Worm (Caenorhabditis elegans) whole organism, L1 larva: ENCODE measurements around the gene dagl-2.

ENCODE experiments used
- C04F5.9 ChIP-seq: sonication (generic microtip); optimal IDR thresholded peaks from 2 replicates; lab custom pipeline; 2016; ENCODE audit warnings: missing genetic modification characterization, missing compliant biosample characterization
- C16A3.4 ChIP-seq: fragments of 150-350 bp; optimal IDR thresholded peaks from 2 replicates; lab custom pipeline; 2014; ENCODE audit warnings: missing biosample characterization, missing genetic modification characterization
- F16B12.6 ChIP-seq: fragments of 150-350 bp; optimal IDR thresholded peaks from 2 replicates; lab custom pipeline; 2014; ENCODE audit warnings: missing biosample characterization, missing genetic modification characterization
- aha-1 ChIP-seq: fragments of 150-350 bp; optimal IDR thresholded peaks from 2 replicates; lab custom pipeline; 2014; ENCODE audit warnings: missing biosample characterization, missing genetic modification characterization
- alr-1 ChIP-seq: fragments of 200-800 bp; sonication (Bioruptor generic); optimal IDR thresholded peaks from 2 replicates; lab custom pipeline; 2018; ENCODE audit warnings: borderline replicate concordance, mild to moderate bottlenecking, missing genetic modification characterization, missing compliant biosample characterization
- blmp-1 ChIP-seq: fragments of 150-350 bp; optimal IDR thresholded peaks from 2 replicates; lab custom pipeline; 2014; ENCODE audit warnings: missing biosample characterization, missing genetic modification characterization
- ceh-63 ChIP-seq: fragments of 200-800 bp; sonication (Bioruptor generic); optimal IDR thresholded peaks from 2 replicates; lab custom pipeline; 2018; ENCODE audit warnings: mild to moderate bottlenecking, missing genetic modification characterization, missing compliant biosample characterization
- ceh-8 ChIP-seq: fragments of 200-800 bp; sonication (Bioruptor generic); optimal IDR thresholded peaks from 2 replicates; lab custom pipeline; 2018; ENCODE audit warnings: mild to moderate bottlenecking, missing genetic modification characterization, moderate library complexity, missing compliant biosample characterization
- ceh-82 ChIP-seq, 3 experiments: fragments of 150-350 bp in 1 of 3; sonication (generic microtip) in 2 of 3; optimal IDR thresholded peaks; 2 replicates each; lab custom pipeline; 2014 to 2017; ENCODE audit warnings: missing biosample characterization in 3 of 3, missing genetic modification characterization in 3 of 3
- ceh-88 ChIP-seq: fragments of 200-800 bp; sonication (Bioruptor generic); IDR thresholded peaks from 2 replicates; pipeline ENCODE4 v1.3.6; 2022; ENCODE audit warnings: missing genetic modification characterization, missing compliant biosample characterization
- ces-1 ChIP-seq: fragments of 150-350 bp; optimal IDR thresholded peaks from 2 replicates; lab custom pipeline; 2014; ENCODE audit warnings: missing biosample characterization, missing genetic modification reagents, missing genetic modification characterization
- dpl-1 ChIP-seq, 3 experiments: fragments of 150-350 bp in 2 of 3; sonication (generic microtip) in 1 of 3; optimal IDR thresholded peaks; 2 replicates each; lab custom pipeline; 2014 to 2017; ENCODE audit warnings: missing biosample characterization in 3 of 3, missing genetic modification characterization in 3 of 3, missing genetic modification reagents in 3 of 3
- efl-3 ChIP-seq: fragments of 200-800 bp; sonication (Bioruptor generic); optimal IDR thresholded peaks from 2 replicates; lab custom pipeline; 2018; ENCODE audit warnings: mild to moderate bottlenecking, missing genetic modification characterization, missing compliant biosample characterization
- egl-27 ChIP-seq, 2 experiments: fragments of 150-350 bp in 1 of 2; sonication (generic microtip); optimal IDR thresholded peaks; 3 replicates each; lab custom pipeline; 2017 to 2018; ENCODE audit warnings: missing biosample characterization in 2 of 2, missing genetic modification characterization in 2 of 2, missing genetic modification reagents in 2 of 2
- elt-2 ChIP-seq: sonication (generic microtip); optimal IDR thresholded peaks from 2 replicates; lab custom pipeline; 2016; ENCODE audit warnings: missing genetic modification characterization, mild to moderate bottlenecking, inconsistent platforms, missing compliant biosample characterization, missing genetic modification reagents
- ets-5 ChIP-seq: fragments of 200-800 bp; sonication (Bioruptor generic); IDR thresholded peaks from 2 replicates; pipeline ENCODE4 v1.3.6; 2022; ENCODE audit warnings: missing genetic modification characterization, missing compliant biosample characterization
- fkh-4 ChIP-seq: sonication (generic microtip); optimal IDR thresholded peaks from 2 replicates; lab custom pipeline; 2016; ENCODE audit warnings: missing compliant biosample characterization, missing genetic modification characterization, borderline replicate concordance
- hpl-2 ChIP-seq: fragments of 150-350 bp; optimal IDR thresholded peaks from 2 replicates; lab custom pipeline; 2014; ENCODE audit warnings: missing biosample characterization, missing genetic modification reagents, missing genetic modification characterization
- irx-1 ChIP-seq: sonication (generic microtip); optimal IDR thresholded peaks from 2 replicates; lab custom pipeline; 2016; ENCODE audit warnings: missing genetic modification characterization, missing compliant biosample characterization
- jun-1 ChIP-seq: fragments of 150-350 bp; optimal IDR thresholded peaks from 2 replicates; lab custom pipeline; 2014; ENCODE audit warnings: missing biosample characterization, missing genetic modification reagents, missing genetic modification characterization
- lin-13 ChIP-seq: fragments of 150-350 bp; optimal IDR thresholded peaks from 2 replicates; lab custom pipeline; 2014; ENCODE audit warnings: missing biosample characterization, missing genetic modification reagents, missing genetic modification characterization
- lin-14 ChIP-seq: fragments of 200-800 bp; sonication (Bioruptor generic); optimal IDR thresholded peaks from 2 replicates; lab custom pipeline; 2018; ENCODE audit warnings: mild to moderate bottlenecking, missing genetic modification characterization, moderate library complexity, missing compliant biosample characterization
- lin-35 ChIP-seq, 2 experiments: fragments of 150-350 bp; optimal IDR thresholded peaks; 2 replicates each; lab custom pipeline; 2014; ENCODE audit warnings: missing biosample characterization in 2 of 2, missing genetic modification characterization in 2 of 2, missing genetic modification reagents in 2 of 2
- lin-39 ChIP-seq: fragments of 150-350 bp; optimal IDR thresholded peaks from 2 replicates; lab custom pipeline; 2014; ENCODE audit warnings: missing biosample characterization, missing genetic modification reagents, missing genetic modification characterization
- lir-3 ChIP-seq: sonication (generic microtip); optimal IDR thresholded peaks from 2 replicates; lab custom pipeline; 2016; ENCODE audit warnings: mild to moderate bottlenecking, missing genetic modification characterization, moderate library complexity, missing compliant biosample characterization; ENCODE audit not compliant: poor library complexity
- mdl-1 ChIP-seq, 2 experiments: fragments of 150-350 bp; optimal IDR thresholded peaks; 2 replicates each; lab custom pipeline; 2014 to 2017; ENCODE audit warnings: missing biosample characterization in 2 of 2, missing genetic modification characterization in 2 of 2, inconsistent platforms in 1 of 2
- mep-1 ChIP-seq: fragments of 150-350 bp; optimal IDR thresholded peaks from 2 replicates; lab custom pipeline; 2014; ENCODE audit warnings: missing biosample characterization, missing genetic modification characterization
- nhr-12 ChIP-seq: sonication (generic microtip); optimal IDR thresholded peaks from 2 replicates; lab custom pipeline; 2017; ENCODE audit warnings: missing biosample characterization, missing genetic modification characterization
- nhr-19 ChIP-seq: fragments of 200-800 bp; sonication (Bioruptor generic); conservative IDR thresholded peaks from 2 replicates; pipeline ENCODE4 v1.3.6; 2022; ENCODE audit warnings: missing genetic modification characterization, missing compliant biosample characterization
- nhr-20 ChIP-seq: sonication (generic microtip); optimal IDR thresholded peaks from 2 replicates; lab custom pipeline; 2016; ENCODE audit warnings: mild to moderate bottlenecking, missing genetic modification characterization, missing compliant biosample characterization
- nhr-237 ChIP-seq: fragments of 150-350 bp; optimal IDR thresholded peaks from 2 replicates; lab custom pipeline; 2014; ENCODE audit warnings: missing biosample characterization, missing genetic modification characterization
- nhr-71 ChIP-seq: sonication (generic microtip); optimal IDR thresholded peaks from 2 replicates; lab custom pipeline; 2016; ENCODE audit warnings: mild to moderate bottlenecking, missing genetic modification characterization, moderate library complexity, missing compliant biosample characterization
- nhr-76 ChIP-seq: sonication (generic microtip); optimal IDR thresholded peaks from 2 replicates; lab custom pipeline; 2017; ENCODE audit warnings: missing biosample characterization, missing genetic modification characterization
- nhr-84 ChIP-seq: sonication (generic microtip); optimal IDR thresholded peaks from 2 replicates; lab custom pipeline; 2017; ENCODE audit warnings: missing biosample characterization, missing genetic modification characterization
- pag-3 ChIP-seq: sonication (generic microtip); optimal IDR thresholded peaks from 2 replicates; lab custom pipeline; 2017; ENCODE audit warnings: missing genetic modification characterization, mild to moderate bottlenecking, missing compliant biosample characterization, antibody characterized with exemption, borderline replicate concordance; ENCODE audit not compliant: insufficient read depth
- pax-3 ChIP-seq: fragments of 200-800 bp; sonication (Bioruptor generic); optimal IDR thresholded peaks from 2 replicates; lab custom pipeline; 2018; ENCODE audit warnings: mild to moderate bottlenecking, missing genetic modification characterization, moderate library complexity, missing compliant biosample characterization
- pqm-1 ChIP-seq: sonication (generic microtip); optimal IDR thresholded peaks from 3 replicates; lab custom pipeline; 2017; ENCODE audit warnings: missing biosample characterization, missing genetic modification characterization
- skn-1 ChIP-seq: fragments of 150-350 bp; optimal IDR thresholded peaks from 2 replicates; lab custom pipeline; 2014; ENCODE audit warnings: missing biosample characterization, missing genetic modification characterization
- snu-23 ChIP-seq: sonication (generic microtip); optimal IDR thresholded peaks from 2 replicates; lab custom pipeline; 2016; ENCODE audit warnings: missing genetic modification characterization, missing compliant biosample characterization
- swsn-7 ChIP-seq: sonication (generic microtip); optimal IDR thresholded peaks from 2 replicates; lab custom pipeline; 2016; ENCODE audit warnings: missing genetic modification characterization, missing compliant biosample characterization
- tbx-2 ChIP-seq: sonication (generic microtip); optimal IDR thresholded peaks from 2 replicates; lab custom pipeline; 2016; ENCODE audit warnings: missing genetic modification characterization, missing compliant biosample characterization
- tlp-1 ChIP-seq: fragments of 150-350 bp; optimal IDR thresholded peaks from 2 replicates; lab custom pipeline; 2014; ENCODE audit warnings: missing biosample characterization, missing genetic modification characterization
- unc-130 ChIP-seq: fragments of 150-350 bp; optimal IDR thresholded peaks from 2 replicates; lab custom pipeline; 2017; ENCODE audit warnings: missing biosample characterization, missing genetic modification characterization, inconsistent platforms
- unc-86 ChIP-seq: sonication (generic microtip); optimal IDR thresholded peaks from 2 replicates; lab custom pipeline; 2016; ENCODE audit warnings: missing genetic modification characterization, missing compliant biosample characterization
- unc-98 ChIP-seq: fragments of 200-800 bp; sonication (Bioruptor generic); IDR thresholded peaks from 2 replicates; pipeline ENCODE4 v1.3.6; 2022; ENCODE audit warnings: missing genetic modification characterization, missing compliant biosample characterization
- ztf-11 ChIP-seq, 2 experiments: sonication (generic microtip); optimal IDR thresholded peaks; 2 replicates each; lab custom pipeline; 2016 to 2017; ENCODE audit warnings: missing genetic modification characterization in 2 of 2, missing biosample characterization in 1 of 2, missing compliant biosample characterization in 1 of 2

Gene dagl-2

ce11 chrIII:764404-764803 is 18.7 kb downstream of the dagl-2 start (continued):
- no peak for TF ChIP-seq hpl-2 (GFP tag; lab: Kevin White, UChicago)
- TF ChIP-seq nhr-71 = peak; percentile 62
- TF ChIP-seq lir-3 (tag; lab: Kevin White, UChicago) = no peak
- TF ChIP-seq ceh-82 (tag; optimal IDR thresholded peaks at IDR 0.05; lab: Kevin White, UChicago) = peak in 2 of 3 experiments; percentile 10 to 60
- no peak for TF ChIP-seq efl-3 (GFP tag; lab: Kevin White, UChicago)
- TF ChIP-seq mdl-1 (tag; optimal IDR thresholded peaks at IDR 0.05; lab: Kevin White, UChicago) = no peak
- no peak for TF ChIP-seq pqm-1 (tag; lab: Kevin White, UChicago)
- no peak for TF ChIP-seq nhr-19 (GFP tag; lab: Robert Waterston, UW)
- no peak for TF ChIP-seq egl-27 (tag; optimal IDR thresholded peaks at IDR 0.05; lab: Kevin White, UChicago)
- no peak for TF ChIP-seq C16A3.4
- no peak for TF ChIP-seq aha-1 (tag; lab: Kevin White, UChicago)
- no peak for TF ChIP-seq unc-98 (GFP tag; lab: Robert Waterston, UW)
- no peak for TF ChIP-seq tlp-1
- no peak for TF ChIP-seq unc-130 (tag; lab: Kevin White, UChicago)
- peak; percentile 2 for TF ChIP-seq snu-23 (GFP tag; lab: Kevin White, UChicago)
- TF ChIP-seq skn-1 (tag; lab: Kevin White, UChicago) = no peak
- no peak for TF ChIP-seq ces-1 (GFP tag; lab: Kevin White, UChicago)
- no peak for TF ChIP-seq alr-1
- TF ChIP-seq mep-1 (tag; lab: Kevin White, UChicago) = peak; percentile 20
- TF ChIP-seq ceh-8 (GFP tag; lab: Kevin White, UChicago) = no peak
- no peak for TF ChIP-seq ceh-63 (GFP tag; lab: Kevin White, UChicago)
- TF ChIP-seq dpl-1 (GFP tag; optimal IDR thresholded peaks at IDR 0.05; lab: Kevin White, UChicago) = no peak
- TF ChIP-seq lin-14 (GFP tag; lab: Kevin White, UChicago) = peak; percentile 88
- no peak for TF ChIP-seq pax-3 (tag; lab: Kevin White, UChicago)
- TF ChIP-seq fkh-4 (tag; lab: Kevin White, UChicago) = no peak
- TF ChIP-seq nhr-12 (tag; lab: Kevin White, UChicago) = no peak
- no peak for TF ChIP-seq lin-39
- no peak for TF ChIP-seq F16B12.6
- no peak for TF ChIP-seq elt-2 (tag; lab: Kevin White, UChicago)
- TF ChIP-seq blmp-1 (tag; lab: Kevin White, UChicago) = no peak
- peak; percentile 78 for TF ChIP-seq unc-86 (tag; lab: Kevin White, UChicago)
- TF ChIP-seq tbx-2 = peak; percentile 11
- TF ChIP-seq ceh-88 (GFP tag; lab: Robert Waterston, UW) = no peak
- no peak for TF ChIP-seq nhr-20 (tag; lab: Kevin White, UChicago)
- TF ChIP-seq swsn-7 (tag; lab: Kevin White, UChicago) = peak; percentile 38
- no peak for TF ChIP-seq nhr-237 (tag; lab: Kevin White, UChicago)
- TF ChIP-seq irx-1 = no peak
- no peak for TF ChIP-seq ets-5 (GFP tag; lab: Robert Waterston, UW)
- no peak for TF ChIP-seq pag-3 (tag; lab: Kevin White, UChicago)
- no peak for TF ChIP-seq C04F5.9 (tag; lab: Kevin White, UChicago)
- no peak for TF ChIP-seq lin-13 (GFP tag; lab: Kevin White, UChicago)
- TF ChIP-seq nhr-84 (tag; lab: Kevin White, UChicago) = no peak
- no peak for TF ChIP-seq nhr-76 (tag; lab: Kevin White, UChicago)
- TF ChIP-seq jun-1 = no peak
- TF ChIP-seq lin-35 (GFP tag; optimal IDR thresholded peaks at IDR 0.05; lab: Kevin White, UChicago) = peak in 1 of 2 experiments; percentile 15
- no peak for TF ChIP-seq ztf-11 (tag; optimal IDR thresholded peaks at IDR 0.05; lab: Kevin White, UChicago)
